Worm (Caenorhabditis elegans) whole organism, late embryonic: ENCODE data around the gene kreg-1.
A peak's percentile ranks its signal among the peaks of the same experiment; 100 is the strongest.

Source experiments
- Y22D7AL.16 ChIP-seq: sonication (generic microtip); optimal IDR thresholded peaks from 2 replicates; lab custom pipeline; 2016; ENCODE audit warnings: missing genetic modification characterization, missing compliant biosample characterization
- ceh-2 ChIP-seq: sonication (generic microtip); optimal IDR thresholded peaks from 2 replicates; lab custom pipeline; 2016; ENCODE audit warnings: missing genotype, missing genetic modification characterization, missing compliant biosample characterization
- ceh-22 ChIP-seq: sonication (generic microtip); optimal IDR thresholded peaks from 2 replicates; lab custom pipeline; 2017; ENCODE audit warnings: missing biosample characterization, missing genetic modification characterization
- ceh-24 ChIP-seq: sonication (generic microtip); optimal IDR thresholded peaks from 2 replicates; lab custom pipeline; 2016; ENCODE audit warnings: mild to moderate bottlenecking, missing genetic modification characterization, missing compliant biosample characterization
- ceh-31 ChIP-seq: sonication (generic microtip); optimal IDR thresholded peaks from 2 replicates; lab custom pipeline; 2016; ENCODE audit warnings: missing genetic modification characterization, missing compliant biosample characterization
- ceh-34 ChIP-seq: sonication (generic microtip); optimal IDR thresholded peaks from 2 replicates; lab custom pipeline; 2016; ENCODE audit warnings: mild to moderate bottlenecking, missing genetic modification characterization, missing compliant biosample characterization
- ceh-48 ChIP-seq: sonication (generic microtip); optimal IDR thresholded peaks from 2 replicates; lab custom pipeline; 2016; ENCODE audit warnings: missing genetic modification characterization, inconsistent platforms, missing compliant biosample characterization
- ceh-6 ChIP-seq: fragments of 200-800 bp; sonication (Bioruptor generic); optimal IDR thresholded peaks from 2 replicates; lab custom pipeline; 2018; ENCODE audit warnings: mild to moderate bottlenecking, missing genetic modification characterization, missing compliant biosample characterization
- ceh-9 ChIP-seq: sonication (generic microtip); optimal IDR thresholded peaks from 2 replicates; lab custom pipeline; 2016; ENCODE audit warnings: mild to moderate bottlenecking, missing genetic modification characterization, inconsistent platforms, missing compliant biosample characterization
- che-1 ChIP-seq: sonication (generic microtip); optimal IDR thresholded peaks from 2 replicates; lab custom pipeline; 2016; ENCODE audit warnings: mild to moderate bottlenecking, missing genetic modification characterization, missing compliant biosample characterization
- dve-1 ChIP-seq: sonication (generic microtip); optimal IDR thresholded peaks from 2 replicates; lab custom pipeline; 2017; ENCODE audit warnings: antibody characterized with exemption, mild to moderate bottlenecking, missing genetic modification characterization, missing compliant biosample characterization
- elt-2 ChIP-seq: sonication (generic microtip); optimal IDR thresholded peaks from 2 replicates; lab custom pipeline; 2016; ENCODE audit warnings: missing genetic modification reagents, missing genetic modification characterization, missing compliant biosample characterization
- eyg-1 ChIP-seq: sonication (generic microtip); optimal IDR thresholded peaks from 2 replicates; lab custom pipeline; 2016; ENCODE audit warnings: missing genotype, missing genetic modification characterization, missing compliant biosample characterization
- fax-1 ChIP-seq: sonication (generic microtip); optimal IDR thresholded peaks from 2 replicates; lab custom pipeline; 2016; ENCODE audit warnings: missing genotype, missing genetic modification characterization, missing compliant biosample characterization
- hlh-13 ChIP-seq: fragments of 200-800 bp; sonication (Bioruptor generic); optimal IDR thresholded peaks from 2 replicates; lab custom pipeline; 2018; ENCODE audit warnings: mild to moderate bottlenecking, missing genetic modification characterization, missing compliant biosample characterization
- hlh-30 ChIP-seq: sonication (generic microtip); optimal IDR thresholded peaks from 2 replicates; lab custom pipeline; 2017; ENCODE audit warnings: antibody characterized with exemption, missing genetic modification characterization, missing compliant biosample characterization; ENCODE audit not compliant: insufficient read depth
- hlh-6 ChIP-seq: sonication (generic microtip); optimal IDR thresholded peaks from 2 replicates; lab custom pipeline; 2016; ENCODE audit warnings: missing genotype, missing genetic modification characterization, missing compliant biosample characterization
- hlh-8 ChIP-seq: sonication (generic microtip); optimal IDR thresholded peaks from 2 replicates; lab custom pipeline; 2016; ENCODE audit warnings: missing genotype, missing genetic modification characterization, missing compliant biosample characterization
- lin-11 ChIP-seq: fragments of 200-800 bp; sonication (Bioruptor generic); optimal IDR thresholded peaks from 2 replicates; lab custom pipeline; 2018; ENCODE audit warnings: mild to moderate bottlenecking, missing genetic modification characterization, missing compliant biosample characterization
- mec-3 ChIP-seq: sonication (generic microtip); optimal IDR thresholded peaks from 2 replicates; lab custom pipeline; 2016; ENCODE audit warnings: borderline replicate concordance, missing genetic modification characterization, missing compliant biosample characterization
- nfya-1 ChIP-seq: sonication (generic microtip); optimal IDR thresholded peaks from 2 replicates; lab custom pipeline; 2017; ENCODE audit warnings: missing genetic modification characterization, mild to moderate bottlenecking, missing compliant biosample characterization, antibody characterized with exemption, moderate library complexity
- nhr-232 ChIP-seq: sonication (generic microtip); optimal IDR thresholded peaks from 2 replicates; lab custom pipeline; 2016; ENCODE audit warnings: missing genetic modification characterization, missing compliant biosample characterization
- odd-2 ChIP-seq: sonication (generic microtip); optimal IDR thresholded peaks from 2 replicates; lab custom pipeline; 2017; ENCODE audit warnings: antibody characterized with exemption, mild to moderate bottlenecking, missing genetic modification characterization, missing compliant biosample characterization
- pat-9 ChIP-seq: fragments of 200-800 bp; sonication (Bioruptor generic); optimal IDR thresholded peaks from 2 replicates; lab custom pipeline; 2018; ENCODE audit warnings: mild to moderate bottlenecking, missing genetic modification characterization, moderate library complexity, missing compliant biosample characterization
- pqm-1 ChIP-seq: sonication (generic microtip); optimal IDR thresholded peaks from 2 replicates; lab custom pipeline; 2016; ENCODE audit warnings: missing genetic modification characterization, missing compliant biosample characterization
- pros-1 ChIP-seq: fragments of 150-350 bp; optimal IDR thresholded peaks from 2 replicates; lab custom pipeline; 2014; ENCODE audit warnings: missing biosample characterization, missing genetic modification reagents, missing genetic modification characterization
- ref-2 ChIP-seq: sonication (generic microtip); optimal IDR thresholded peaks from 2 replicates; lab custom pipeline; 2016; ENCODE audit warnings: missing genetic modification characterization, missing compliant biosample characterization
- rnt-1 ChIP-seq: sonication (generic microtip); optimal IDR thresholded peaks from 2 replicates; lab custom pipeline; 2016; ENCODE audit warnings: missing genetic modification characterization, missing compliant biosample characterization
- sox-2 ChIP-seq: fragments of 200-800 bp; sonication (Bioruptor generic); IDR thresholded peaks from 2 replicates; pipeline ENCODE4 v1.3.6; 2022; ENCODE audit warnings: missing genetic modification reagents, missing genetic modification characterization, missing compliant biosample characterization
- tbx-2 ChIP-seq: sonication (generic microtip); optimal IDR thresholded peaks from 2 replicates; lab custom pipeline; 2016; ENCODE audit warnings: missing genetic modification characterization, missing compliant biosample characterization
- tbx-7 ChIP-seq: sonication (generic microtip); optimal IDR thresholded peaks from 2 replicates; lab custom pipeline; 2016; ENCODE audit warnings: missing genotype, missing genetic modification characterization, missing compliant biosample characterization
- unc-3 ChIP-seq, 2 experiments: fragments of 200-800 bp in 1 of 2; sonication (Bioruptor generic) in 1 of 2; sonication (generic microtip) in 1 of 2; conservative IDR thresholded peaks in 1 of 2; optimal IDR thresholded peaks in 1 of 2; 2 replicates each; pipeline versions ENCODE4 v1.3.6 to Lab custom; 2016 to 2022; ENCODE audit warnings: missing compliant biosample characterization in 2 of 2, missing genetic modification characterization in 2 of 2, missing genetic modification reagents in 1 of 2
- unc-42 ChIP-seq: sonication (generic microtip); optimal IDR thresholded peaks from 2 replicates; lab custom pipeline; 2016; ENCODE audit warnings: missing genotype, missing genetic modification characterization, missing compliant biosample characterization
- unc-55 ChIP-seq: sonication (generic microtip); optimal IDR thresholded peaks from 2 replicates; lab custom pipeline; 2017; ENCODE audit warnings: missing biosample characterization, missing genetic modification reagents, missing genetic modification characterization
- unc-86 ChIP-seq: sonication (generic microtip); optimal IDR thresholded peaks from 2 replicates; lab custom pipeline; 2016; ENCODE audit warnings: missing genetic modification characterization, missing compliant biosample characterization
- zip-5 ChIP-seq: sonication (generic microtip); optimal IDR thresholded peaks from 2 replicates; lab custom pipeline; 2016; ENCODE audit warnings: missing genetic modification characterization, missing compliant biosample characterization

The kreg-1 gene

ce11 chrX:8744192-8744985 is 34.8 kb downstream of the kreg-1 start:
- TF ChIP-seq odd-2 (no peak), eyg-1 (no peak), unc-3 (GFP tag; conservative IDR thresholded peaks at IDR 0.05; lab: Robert Waterston, UW) (no peak), unc-3 (tag; optimal IDR thresholded peaks at IDR 0.05; lab: Kevin White, UChicago) (no peak), nhr-232 (tag; lab: Kevin White, UChicago) (no peak), pqm-1 (tag; lab: Kevin White, UChicago) (no peak), pros-1 (no peak), mec-3 (no peak), hlh-6 (tag; lab: Kevin White, UChicago) (no peak), ceh-2 (no peak), pat-9 (tag; lab: Kevin White, UChicago) (no peak), ceh-48 (no peak), zip-5 (tag; lab: Kevin White, UChicago) (no peak), elt-2 (tag; lab: Kevin White, UChicago) (no peak), hlh-30 (tag; lab: Kevin White, UChicago) (no peak), hlh-8 (no peak), unc-55 (GFP tag; lab: Kevin White, UChicago) (no peak)
- TF ChIP-seq, all 69 proteins: peak for 0

- TF ChIP-seq dve-1 (tag; lab: Kevin White, UChicago): no peak
- no peak for TF ChIP-seq hlh-13 (GFP tag; lab: Kevin White, UChicago)
- no peak for TF ChIP-seq ceh-2
- TF ChIP-seq che-1 (tag; lab: Kevin White, UChicago): no peak
- TF ChIP-seq ref-2 (tag; lab: Kevin White, UChicago): no peak
- TF ChIP-seq fax-1 (tag; lab: Kevin White, UChicago): no peak
- no peak for TF ChIP-seq unc-86 (tag; lab: Kevin White, UChicago)
- TF ChIP-seq nhr-232 (tag; lab: Kevin White, UChicago): no peak
Observed at ce11 chrX:8745524-8745923, 36.0 kb downstream of the kreg-1 start.

ce11 chrX:8750209-8750608 is 40.6 kb downstream of the kreg-1 start:
- TF ChIP-seq elt-2 (tag; lab: Kevin White, UChicago): peak; percentile 95
- no peak for TF ChIP-seq ceh-31
- TF ChIP-seq, all 69 proteins: peak for 1

ce11 chrX:8750660-8751059 is 41.1 kb downstream of the kreg-1 start, which contains the start of gene asns-2:
Gene asns-2, minus strand, starts transcription at chrX:8750941.
- TF ChIP-seq nhr-232 (tag; lab: Kevin White, UChicago) (no peak), zip-5 (tag; lab: Kevin White, UChicago) (no peak), ceh-9 (tag; lab: Kevin White, UChicago) (no peak), hlh-6 (tag; lab: Kevin White, UChicago) (no peak), ceh-2 (no peak), nfya-1 (no peak), ceh-22 (tag; lab: Kevin White, UChicago) (no peak)

ce11 chrX:8752546-8752945 is 43.0 kb downstream of the kreg-1 start:
- TF ChIP-seq unc-42 (tag; lab: Kevin White, UChicago) (no peak), hlh-30 (tag; lab: Kevin White, UChicago) (peak; percentile 44), elt-2 (tag; lab: Kevin White, UChicago) (peak; percentile 47)

- TF ChIP-seq Y22D7AL.16 (tag; lab: Kevin White, UChicago) (no peak), hlh-8 (no peak), unc-42 (tag; lab: Kevin White, UChicago) (no peak), tbx-2 (no peak), ceh-34 (tag; lab: Kevin White, UChicago) (no peak), dve-1 (tag; lab: Kevin White, UChicago) (no peak), ref-2 (tag; lab: Kevin White, UChicago) (no peak), sox-2 (GFP tag; lab: Robert Waterston, UW) (no peak), unc-55 (GFP tag; lab: Kevin White, UChicago) (no peak), tbx-7 (tag; lab: Kevin White, UChicago) (no peak), hlh-13 (GFP tag; lab: Kevin White, UChicago) (no peak), lin-11 (tag; lab: Kevin White, UChicago) (no peak), rnt-1 (tag; lab: Kevin White, UChicago) (no peak), ceh-2 (no peak), ceh-24 (tag; lab: Kevin White, UChicago) (no peak), zip-5 (tag; lab: Kevin White, UChicago) (no peak), ceh-6 (no peak), che-1 (tag; lab: Kevin White, UChicago) (no peak), pros-1 (no peak)
Observed at ce11 chrX:8754285-8754795, 44.8 kb downstream of the kreg-1 start.
